Worm (Caenorhabditis elegans) whole organism, L4 larva: ENCODE measurements around the gene srbc-42.

ENCODE experiments used
- ceh-82 ChIP-seq: sonication (generic microtip); optimal IDR thresholded peaks from 2 replicates; lab custom pipeline; 2017; ENCODE audit warnings: missing biosample characterization, missing genetic modification characterization
- mdl-1 ChIP-seq, 2 experiments: fragments of 150-350 bp in 1 of 2; sonication (generic microtip) in 1 of 2; optimal IDR thresholded peaks; 2 replicates each; lab custom pipeline; 2014 to 2017; ENCODE audit warnings: missing biosample characterization in 2 of 2, missing genetic modification characterization in 2 of 2
- nhr-10 ChIP-seq: fragments of 150-350 bp; optimal IDR thresholded peaks from 2 replicates; lab custom pipeline; 2014; ENCODE audit warnings: missing biosample characterization, missing genetic modification characterization
- nhr-28 ChIP-seq: fragments of 150-350 bp; optimal IDR thresholded peaks from 2 replicates; lab custom pipeline; 2014; ENCODE audit warnings: missing biosample characterization, missing genetic modification characterization

DNA sequence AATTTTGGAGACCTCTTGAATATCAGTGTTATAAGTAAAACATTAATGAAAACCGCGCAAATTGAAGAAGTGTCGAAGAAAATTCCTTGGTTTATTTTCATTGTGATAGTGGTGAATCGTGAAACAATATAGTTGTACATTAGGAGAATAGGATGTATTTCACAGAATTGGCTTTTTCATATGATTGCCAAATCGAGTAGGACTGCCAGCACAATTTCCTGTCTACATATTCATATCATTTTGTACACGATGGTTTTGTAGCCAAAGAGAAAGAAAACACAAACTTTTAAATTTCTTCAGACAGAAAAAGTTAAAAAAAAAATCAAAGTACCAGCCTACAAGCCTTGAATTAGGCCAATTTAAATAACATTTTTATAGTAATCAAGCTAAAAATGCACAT is 27.3 kb downstream of the srbc-42 start, which contains the start of gene str-255:
- TF ChIP-seq mdl-1 (tag; optimal IDR thresholded peaks at IDR 0.05; lab: Kevin White, UChicago) (no peak), ceh-82 (tag; lab: Kevin White, UChicago) (no peak), nhr-28 (tag; lab: Kevin White, UChicago) (no peak), nhr-10 (tag; lab: Kevin White, UChicago) (no peak)
